Worm (Caenorhabditis elegans): ENCODE data around the gene ggtb-1.
A peak's percentile ranks its signal among the peaks of the same experiment; 100 is the strongest.

DNA sequence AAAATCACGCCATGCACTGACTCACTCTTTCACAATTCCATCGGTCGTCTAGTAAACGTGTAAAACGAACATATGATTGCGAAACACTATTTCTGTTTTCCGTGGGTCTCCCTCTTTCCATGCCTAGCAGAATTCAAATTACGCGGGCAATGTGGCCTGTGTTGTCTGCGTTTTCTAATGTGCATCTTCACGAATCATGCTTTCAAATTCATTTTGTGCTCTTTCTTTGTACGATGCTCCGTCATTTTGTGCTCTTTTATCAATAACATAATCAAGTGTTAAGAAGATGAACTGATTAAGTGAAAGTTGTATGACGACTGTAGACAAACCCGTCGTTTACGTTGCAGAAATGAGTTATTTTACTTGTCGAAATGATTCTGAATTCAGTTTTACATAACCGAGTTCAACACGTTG lies 32.3 kb downstream of the ggtb-1 start:
- no peak for TF ChIP-seq nhr-76 (tag; optimal IDR thresholded peaks at IDR 0.05)
- peak; percentile 72 for TF ChIP-seq skn-1 (tag; optimal IDR thresholded peaks at IDR 0.05)
- TF ChIP-seq mml-1 (tag; optimal IDR thresholded peaks at IDR 0.05), result no peak
- TF ChIP-seq snpc-4 (tag; optimal IDR thresholded peaks at IDR 0.05), result peak; percentile 37

Data from whole organism, L3 larva.